Worm (Caenorhabditis elegans) whole organism, L1 larva: ENCODE measurements around the gene ymel-1.

Experiments used
- C34B4.2 ChIP-seq: sonication (generic microtip); optimal IDR thresholded peaks from 2 replicates; lab custom pipeline; 2017; ENCODE audit warnings: mild to moderate bottlenecking, missing genetic modification characterization, missing compliant biosample characterization
- aha-1 ChIP-seq: fragments of 150-350 bp; optimal IDR thresholded peaks from 2 replicates; lab custom pipeline; 2014; ENCODE audit warnings: missing biosample characterization, missing genetic modification characterization
- aly-2 ChIP-seq: fragments of 150-350 bp; optimal IDR thresholded peaks from 2 replicates; lab custom pipeline; 2014; ENCODE audit warnings: missing biosample characterization, missing genetic modification characterization
- ama-1 ChIP-seq: fragments of 150-350 bp; optimal IDR thresholded peaks from 2 replicates; lab custom pipeline; 2014
- blmp-1 ChIP-seq: fragments of 150-350 bp; optimal IDR thresholded peaks from 2 replicates; lab custom pipeline; 2014; ENCODE audit warnings: missing biosample characterization, missing genetic modification characterization
- ceh-63 ChIP-seq: fragments of 200-800 bp; sonication (Bioruptor generic); optimal IDR thresholded peaks from 2 replicates; lab custom pipeline; 2018; ENCODE audit warnings: mild to moderate bottlenecking, missing genetic modification characterization, missing compliant biosample characterization
- ceh-8 ChIP-seq: fragments of 200-800 bp; sonication (Bioruptor generic); optimal IDR thresholded peaks from 2 replicates; lab custom pipeline; 2018; ENCODE audit warnings: mild to moderate bottlenecking, missing genetic modification characterization, moderate library complexity, missing compliant biosample characterization
- ces-1 ChIP-seq: fragments of 150-350 bp; optimal IDR thresholded peaks from 2 replicates; lab custom pipeline; 2014; ENCODE audit warnings: missing biosample characterization, missing genetic modification reagents, missing genetic modification characterization
- dpl-1 ChIP-seq, 3 experiments: fragments of 150-350 bp in 2 of 3; sonication (generic microtip) in 1 of 3; optimal IDR thresholded peaks; 2 replicates each; lab custom pipeline; 2014 to 2017; ENCODE audit warnings: missing biosample characterization in 3 of 3, missing genetic modification characterization in 3 of 3, missing genetic modification reagents in 3 of 3
- efl-1 ChIP-seq, 4 experiments: fragments of 150-350 bp; optimal IDR thresholded peaks in 3 of 4; peaks in 1 of 4; 1 replicate in 1 of 4; 2 replicates in 3 of 4; lab custom pipeline; 2014; ENCODE audit warnings: missing biosample characterization in 2 of 4, missing genetic modification characterization in 2 of 4, missing genetic modification reagents in 2 of 4
- egl-27 ChIP-seq, 2 experiments: fragments of 150-350 bp in 1 of 2; sonication (generic microtip); optimal IDR thresholded peaks; 3 replicates each; lab custom pipeline; 2017 to 2018; ENCODE audit warnings: missing biosample characterization in 2 of 2, missing genetic modification characterization in 2 of 2, missing genetic modification reagents in 2 of 2
- elt-3 ChIP-seq, 6 experiments: fragments of 150-350 bp in 1 of 6; sonication (generic microtip); optimal IDR thresholded peaks; 2 replicates each; lab custom pipeline; 2017 to 2018; ENCODE audit warnings: missing biosample characterization in 6 of 6, missing genetic modification characterization in 6 of 6, inconsistent platforms in 1 of 6
- ets-5 ChIP-seq: fragments of 200-800 bp; sonication (Bioruptor generic); IDR thresholded peaks from 2 replicates; pipeline ENCODE4 v1.3.6; 2022; ENCODE audit warnings: missing genetic modification characterization, missing compliant biosample characterization
- fos-1 ChIP-seq: fragments of 150-350 bp; optimal IDR thresholded peaks from 2 replicates; lab custom pipeline; 2014; ENCODE audit warnings: missing biosample characterization, missing genetic modification characterization
- hlh-4 ChIP-seq: sonication (generic microtip); optimal IDR thresholded peaks from 2 replicates; lab custom pipeline; 2016; ENCODE audit warnings: mild to moderate bottlenecking, missing genetic modification characterization, missing compliant biosample characterization
- irx-1 ChIP-seq: sonication (generic microtip); optimal IDR thresholded peaks from 2 replicates; lab custom pipeline; 2016; ENCODE audit warnings: missing genetic modification characterization, missing compliant biosample characterization
- lin-13 ChIP-seq: fragments of 150-350 bp; optimal IDR thresholded peaks from 2 replicates; lab custom pipeline; 2014; ENCODE audit warnings: missing biosample characterization, missing genetic modification reagents, missing genetic modification characterization
- lin-14 ChIP-seq: fragments of 200-800 bp; sonication (Bioruptor generic); optimal IDR thresholded peaks from 2 replicates; lab custom pipeline; 2018; ENCODE audit warnings: mild to moderate bottlenecking, missing genetic modification characterization, moderate library complexity, missing compliant biosample characterization
- lsy-2 ChIP-seq, 2 experiments: fragments of 150-350 bp; optimal IDR thresholded peaks; 2 replicates each; lab custom pipeline; 2014; ENCODE audit warnings: missing biosample characterization in 2 of 2, missing genetic modification characterization in 2 of 2
- mab-9 ChIP-seq: fragments of 200-800 bp; sonication (Bioruptor generic); IDR thresholded peaks from 2 replicates; pipeline ENCODE4 v1.3.6; 2022; ENCODE audit warnings: missing genetic modification reagents, missing genetic modification characterization, missing compliant biosample characterization
- mdl-1 ChIP-seq, 2 experiments: fragments of 150-350 bp; optimal IDR thresholded peaks; 2 replicates each; lab custom pipeline; 2014 to 2017; ENCODE audit warnings: missing biosample characterization in 2 of 2, missing genetic modification characterization in 2 of 2, inconsistent platforms in 1 of 2
- mep-1 ChIP-seq: fragments of 150-350 bp; optimal IDR thresholded peaks from 2 replicates; lab custom pipeline; 2014; ENCODE audit warnings: missing biosample characterization, missing genetic modification characterization
- nhr-11 ChIP-seq: fragments of 150-350 bp; optimal IDR thresholded peaks from 2 replicates; lab custom pipeline; 2014; ENCODE audit warnings: missing biosample characterization, missing genetic modification characterization
- nhr-237 ChIP-seq: fragments of 150-350 bp; optimal IDR thresholded peaks from 2 replicates; lab custom pipeline; 2014; ENCODE audit warnings: missing biosample characterization, missing genetic modification characterization
- nhr-47 ChIP-seq: sonication (generic microtip); optimal IDR thresholded peaks from 2 replicates; lab custom pipeline; 2016; ENCODE audit warnings: mild to moderate bottlenecking, missing genetic modification characterization, moderate library complexity, missing compliant biosample characterization
- nhr-71 ChIP-seq: sonication (generic microtip); optimal IDR thresholded peaks from 2 replicates; lab custom pipeline; 2016; ENCODE audit warnings: mild to moderate bottlenecking, missing genetic modification characterization, moderate library complexity, missing compliant biosample characterization
- nhr-76 ChIP-seq: sonication (generic microtip); optimal IDR thresholded peaks from 2 replicates; lab custom pipeline; 2017; ENCODE audit warnings: missing biosample characterization, missing genetic modification characterization
- nhr-77 ChIP-seq: fragments of 150-350 bp; optimal IDR thresholded peaks from 2 replicates; lab custom pipeline; 2014; ENCODE audit warnings: missing biosample characterization, missing genetic modification characterization
- nhr-85 ChIP-seq: sonication (generic microtip); peaks from one replicate; lab custom pipeline; 2016; ENCODE audit warnings: missing genetic modification characterization, inconsistent platforms, missing compliant biosample characterization
- nhr-90 ChIP-seq: sonication (generic microtip); optimal IDR thresholded peaks from 2 replicates; lab custom pipeline; 2016; ENCODE audit warnings: mild to moderate bottlenecking, missing genetic modification characterization, missing compliant biosample characterization; ENCODE audit not compliant: poor library complexity
- pqm-1 ChIP-seq: sonication (generic microtip); optimal IDR thresholded peaks from 3 replicates; lab custom pipeline; 2017; ENCODE audit warnings: missing biosample characterization, missing genetic modification characterization
- snpc-4 ChIP-seq: fragments of 150-350 bp; optimal IDR thresholded peaks from 2 replicates; lab custom pipeline; 2014; ENCODE audit warnings: missing biosample characterization, missing genetic modification characterization
- snu-23 ChIP-seq: sonication (generic microtip); optimal IDR thresholded peaks from 2 replicates; lab custom pipeline; 2016; ENCODE audit warnings: missing genetic modification characterization, missing compliant biosample characterization
- unc-62 ChIP-seq: fragments of 150-350 bp; optimal IDR thresholded peaks from 2 replicates; lab custom pipeline; 2014; ENCODE audit warnings: missing biosample characterization, missing genetic modification reagents, missing genetic modification characterization
- unc-86 ChIP-seq: sonication (generic microtip); optimal IDR thresholded peaks from 2 replicates; lab custom pipeline; 2016; ENCODE audit warnings: missing genetic modification characterization, missing compliant biosample characterization
- unc-98 ChIP-seq: fragments of 200-800 bp; sonication (Bioruptor generic); IDR thresholded peaks from 2 replicates; pipeline ENCODE4 v1.3.6; 2022; ENCODE audit warnings: missing genetic modification characterization, missing compliant biosample characterization
- vab-15 ChIP-seq: sonication (generic microtip); optimal IDR thresholded peaks from 2 replicates; lab custom pipeline; 2017; ENCODE audit warnings: missing genotype, mild to moderate bottlenecking, missing genetic modification characterization, missing compliant biosample characterization
- xbp-1 ChIP-seq: sonication (generic microtip); optimal IDR thresholded peaks from 2 replicates; lab custom pipeline; 2016; ENCODE audit warnings: missing genetic modification characterization, missing compliant biosample characterization
- zag-1 ChIP-seq: fragments of 150-350 bp; optimal IDR thresholded peaks from 2 replicates; lab custom pipeline; 2014; ENCODE audit warnings: missing biosample characterization, missing genetic modification characterization
- zip-4 ChIP-seq: fragments of 200-800 bp; sonication (Bioruptor generic); optimal IDR thresholded peaks from 2 replicates; lab custom pipeline; 2018; ENCODE audit warnings: mild to moderate bottlenecking, missing genetic modification characterization, moderate library complexity, missing compliant biosample characterization
- ztf-4 ChIP-seq: fragments of 150-350 bp; optimal IDR thresholded peaks from 2 replicates; lab custom pipeline; 2014; ENCODE audit warnings: missing biosample characterization, missing genetic modification characterization

The ymel-1 gene

DNA sequence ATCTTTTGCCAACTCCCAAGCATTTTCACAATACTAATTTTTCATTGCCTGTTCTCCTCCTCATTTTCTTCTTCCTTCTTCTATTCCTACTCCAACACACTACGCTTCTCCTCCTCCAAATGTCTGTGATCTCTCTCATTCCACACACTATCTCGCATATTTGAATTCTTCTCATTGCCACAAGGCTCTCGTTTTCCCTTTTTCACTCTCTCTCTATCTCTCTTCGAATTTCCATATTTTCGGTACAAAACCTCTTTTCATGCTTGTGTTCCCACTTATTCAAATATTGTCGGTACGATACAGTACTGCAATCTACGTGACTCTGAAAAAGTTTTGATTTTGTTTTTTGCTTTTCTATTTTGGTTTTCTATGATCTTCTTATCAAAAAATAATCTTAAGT, 35.3 kb upstream of the ymel-1 start (continued):
- no peak for TF ChIP-seq unc-62
- TF ChIP-seq unc-86 (tag; lab: Kevin White, UChicago): no peak
- no peak for TF ChIP-seq zip-4
- TF ChIP-seq ama-1 (lab: Kevin White, UChicago): no peak
- TF ChIP-seq ztf-4 (tag; lab: Kevin White, UChicago): no peak
- TF ChIP-seq C34B4.2 (tag; lab: Kevin White, UChicago): no peak
- TF ChIP-seq nhr-77: no peak
- TF ChIP-seq zag-1: no peak
- no peak for TF ChIP-seq nhr-237 (tag; lab: Kevin White, UChicago)
- no peak for TF ChIP-seq hlh-4 (tag; lab: Kevin White, UChicago)
- peak; percentile 35 for TF ChIP-seq mep-1 (tag; lab: Kevin White, UChicago)
- no peak for TF ChIP-seq mdl-1 (tag; optimal IDR thresholded peaks at IDR 0.05; lab: Kevin White, UChicago)
- no peak for TF ChIP-seq unc-98
- no peak for TF ChIP-seq nhr-47 (tag; lab: Kevin White, UChicago)
- no peak for TF ChIP-seq irx-1 (tag; lab: Kevin White, UChicago)
- no peak for TF ChIP-seq elt-3 (tag; optimal IDR thresholded peaks at IDR 0.05; lab: Kevin White, UChicago)
- TF ChIP-seq fos-1 (tag; lab: Kevin White, UChicago): no peak
- TF ChIP-seq nhr-76 (tag; lab: Kevin White, UChicago): no peak
- TF ChIP-seq lin-13 (GFP tag; lab: Kevin White, UChicago): no peak
- TF ChIP-seq nhr-85 (tag; lab: Kevin White, UChicago): peak; percentile 43
- no peak for TF ChIP-seq nhr-90
- no peak for TF ChIP-seq egl-27 (tag; optimal IDR thresholded peaks at IDR 0.05; lab: Kevin White, UChicago)
- no peak for TF ChIP-seq snpc-4 (tag; lab: Kevin White, UChicago)
- TF ChIP-seq mab-9: no peak
- TF ChIP-seq nhr-11 (tag; lab: Kevin White, UChicago): no peak
- TF ChIP-seq dpl-1 (GFP tag; optimal IDR thresholded peaks at IDR 0.05; lab: Kevin White, UChicago): peak in 1 of 3 experiments; percentile 9
- peak; percentile 84 for TF ChIP-seq blmp-1 (tag; lab: Kevin White, UChicago)
- no peak for TF ChIP-seq vab-15 (tag; lab: Kevin White, UChicago)
- TF ChIP-seq lsy-2 (tag; optimal IDR thresholded peaks at IDR 0.05; lab: Kevin White, UChicago): peak; percentile 17 to 19
- no peak for TF ChIP-seq ceh-63 (GFP tag; lab: Kevin White, UChicago)
- no peak for TF ChIP-seq ces-1
- TF ChIP-seq aly-2 (tag; lab: Kevin White, UChicago): no peak

DNA sequence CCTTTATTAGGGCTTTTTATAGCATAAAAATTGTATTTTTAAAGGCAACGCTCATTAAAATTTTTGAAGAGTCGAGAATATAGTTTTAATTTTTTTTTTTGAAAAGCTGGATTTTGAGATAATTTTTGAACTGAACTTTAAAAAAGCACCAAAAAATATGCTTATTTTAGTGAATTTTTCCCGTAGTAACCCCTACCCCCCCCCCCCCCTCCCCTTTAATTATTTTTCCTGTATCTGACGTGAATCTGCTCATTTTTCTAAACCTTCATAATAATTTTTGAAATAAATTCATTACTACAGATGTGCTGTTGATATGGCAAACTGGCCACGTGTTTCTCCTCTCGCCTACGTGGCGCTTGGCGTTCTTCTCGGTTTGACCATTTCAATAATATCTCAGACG, 34.5 kb upstream of the ymel-1 start, which contains the start of gene C38H2.2:
TSS of gene C38H2.2 (plus strand) at position 301 of the 400 bp plus-strand sequence.
- TF ChIP-seq ets-5 (GFP tag; lab: Robert Waterston, UW): no peak

DNA sequence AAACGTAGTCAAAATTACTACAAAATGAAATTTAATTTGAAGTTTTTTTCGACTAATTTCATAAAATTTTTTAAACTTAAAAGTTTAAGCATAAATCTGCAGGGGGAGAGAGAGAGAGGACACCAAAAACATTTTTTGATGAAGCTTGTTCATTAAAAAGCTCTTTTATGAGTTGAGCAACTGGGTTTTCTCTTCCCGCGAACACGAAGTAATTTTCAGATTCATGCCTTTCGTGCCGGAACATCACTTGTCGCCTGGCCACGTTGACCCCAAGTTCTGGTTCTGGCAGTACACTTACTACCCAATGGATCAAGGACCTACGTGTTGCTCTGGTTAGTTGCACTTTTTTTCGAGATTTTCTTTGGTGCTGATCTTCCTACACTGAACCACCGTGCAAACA, 32.1 kb upstream of the ymel-1 start:
- TF ChIP-seq pqm-1 (tag; lab: Kevin White, UChicago) (no peak), efl-1 (optimal IDR thresholded peaks at IDR 0.05; lab: Kevin White, UChicago) (no peak), efl-1 (GFP tag; optimal IDR thresholded peaks at IDR 0.05 in 1 of 2; lab: Kevin White, UChicago) (peak in 1 of 2 experiments; percentile 15)
- TF ChIP-seq, all 84 proteins: peak for 1

DNA sequence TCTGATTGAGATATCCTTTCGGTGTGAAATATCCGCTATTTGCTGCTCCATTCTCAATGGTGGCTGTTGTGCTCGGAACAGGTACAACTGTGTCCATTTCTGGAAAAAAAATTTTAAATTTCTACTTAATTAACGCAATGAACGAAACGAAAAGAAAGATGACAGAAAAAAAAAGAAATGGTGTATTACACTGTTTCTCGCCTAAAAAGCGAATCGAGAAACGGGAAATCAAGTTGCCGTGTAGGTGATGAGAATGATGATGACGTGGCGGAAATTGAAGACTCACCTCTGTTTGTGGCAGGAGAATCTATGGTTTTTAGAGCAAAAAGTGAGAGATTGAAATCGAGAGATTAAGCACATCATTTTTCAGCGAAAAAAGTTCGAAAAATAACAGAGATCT, 29.5 kb upstream of the ymel-1 start, which contains the start of gene C38H2.3:
TSS of gene C38H2.3 (minus strand) at position 101 of the 400 bp plus-strand sequence.
- TF ChIP-seq snu-23 (GFP tag; lab: Kevin White, UChicago): no peak
- TF ChIP-seq efl-1 (optimal IDR thresholded peaks at IDR 0.05; lab: Kevin White, UChicago): no peak
- no peak for TF ChIP-seq efl-1 (GFP tag; optimal IDR thresholded peaks at IDR 0.05 in 1 of 2; lab: Kevin White, UChicago)
- TF ChIP-seq lin-13 (GFP tag; lab: Kevin White, UChicago): no peak
- no peak for TF ChIP-seq zag-1
- no peak for TF ChIP-seq nhr-77
- TF ChIP-seq nhr-71 (tag; lab: Kevin White, UChicago): no peak
- TF ChIP-seq xbp-1 (tag; lab: Kevin White, UChicago): no peak
- no peak for TF ChIP-seq aha-1 (tag; lab: Kevin White, UChicago)
- no peak for TF ChIP-seq mep-1 (tag; lab: Kevin White, UChicago)
- TF ChIP-seq elt-3 (tag; optimal IDR thresholded peaks at IDR 0.05; lab: Kevin White, UChicago): no peak
- no peak for TF ChIP-seq zip-4
- no peak for TF ChIP-seq blmp-1 (tag; lab: Kevin White, UChicago)
- no peak for TF ChIP-seq mab-9
- TF ChIP-seq lsy-2 (tag; optimal IDR thresholded peaks at IDR 0.05; lab: Kevin White, UChicago): no peak
- no peak for TF ChIP-seq lin-14
- no peak for TF ChIP-seq ceh-8
